Worm (Caenorhabditis elegans): ENCODE data around the gene C18H7.1.

- TF ChIP-seq ceh-88 (GFP tag; IDR thresholded peaks at IDR 0.05) (no peak), hpl-2 (GFP tag; optimal IDR thresholded peaks at IDR 0.05) (no peak), unc-98 (GFP tag; IDR thresholded peaks at IDR 0.05) (no peak), zag-1 (tag; optimal IDR thresholded peaks at IDR 0.05) (no peak), nhr-76 (tag; optimal IDR thresholded peaks at IDR 0.05) (no peak), lin-13 (GFP tag; optimal IDR thresholded peaks at IDR 0.05) (no peak), irx-1 (tag; optimal IDR thresholded peaks at IDR 0.05) (no peak), nhr-11 (tag; optimal IDR thresholded peaks at IDR 0.05) (no peak), skn-1 (tag; optimal IDR thresholded peaks at IDR 0.05) (no peak), nhr-237 (tag; optimal IDR thresholded peaks at IDR 0.05) (no peak)
These were observed 28.1 kb downstream of the C18H7.1 start for ce11 chrIV:643481-643880.
